Fruit fly (Drosophila melanogaster): ENCODE measurements around the gene CG44574.
A peak's percentile ranks its signal among the peaks of the same experiment; 100 is the strongest.

CG44574 gene

DNA sequence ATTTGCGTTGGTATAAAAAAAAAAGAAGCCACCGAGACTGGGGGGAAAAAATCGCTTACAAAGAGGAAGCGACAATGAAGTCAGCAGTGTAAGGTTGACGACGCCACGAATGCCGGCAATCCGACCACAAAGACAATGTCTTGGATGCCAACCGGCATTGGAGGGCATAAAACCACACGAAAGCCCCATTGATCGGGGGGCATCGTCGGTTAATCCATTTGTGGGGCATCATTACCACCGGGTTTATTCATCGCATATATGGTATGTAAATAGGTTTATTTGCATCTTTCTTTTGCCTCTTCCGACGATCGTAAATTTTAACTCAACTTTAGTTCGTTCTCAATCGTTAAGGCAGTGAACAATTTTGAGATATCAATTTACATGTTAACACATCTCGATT lies 3.4 kb downstream of the CG44574 start (continued):
- no peak for TF ChIP-seq grn (GFP tag; optimal IDR thresholded peaks at IDR 0.05)
- TF ChIP-seq nmo (GFP tag; optimal IDR thresholded peaks at IDR 0.05): no peak
- peak; percentile 33 for TF ChIP-seq CG12769 (tag; optimal IDR thresholded peaks at IDR 0.05)
- TF ChIP-seq CG10543 (GFP tag; optimal IDR thresholded peaks at IDR 0.05): no peak
- no peak for TF ChIP-seq CG3281 (GFP tag; optimal IDR thresholded peaks at IDR 0.05)
- TF ChIP-seq Poxn (GFP tag; IDR thresholded peaks at IDR 0.05): no peak
- TF ChIP-seq Blimp-1 (GFP tag; optimal IDR thresholded peaks at IDR 0.05): no peak
- no peak for TF ChIP-seq Sox102F (GFP tag; optimal IDR thresholded peaks at IDR 0.05)
- no peak for TF ChIP-seq MTF-1 (GFP tag; optimal IDR thresholded peaks at IDR 0.05; ENCODE audit: borderline replicate concordance)
- no peak for TF ChIP-seq BEAF-32 (GFP tag; optimal IDR thresholded peaks at IDR 0.05)
- TF ChIP-seq tin (GFP tag; optimal IDR thresholded peaks at IDR 0.05): no peak
- no peak for TF ChIP-seq CG6765 (GFP tag; optimal IDR thresholded peaks at IDR 0.05)
- TF ChIP-seq CG17328 (GFP tag; IDR thresholded peaks at IDR 0.05): no peak
- no peak for TF ChIP-seq jigr1 (GFP tag; IDR thresholded peaks at IDR 0.05)
- TF ChIP-seq CG6175 (GFP tag; IDR thresholded peaks at IDR 0.05): no peak
- no peak for TF ChIP-seq HmgZ (tag; optimal IDR thresholded peaks at IDR 0.05)
- no peak for TF ChIP-seq wor (GFP tag; IDR thresholded peaks at IDR 0.05)
- no peak for TF ChIP-seq CG18011 (GFP tag; optimal IDR thresholded peaks at IDR 0.05)
- TF ChIP-seq jing (GFP tag; optimal IDR thresholded peaks at IDR 0.05): no peak
- TF ChIP-seq unc-4 (GFP tag; IDR thresholded peaks at IDR 0.05; ENCODE audit: partially characterized antibody): no peak
- no peak for TF ChIP-seq scrt (GFP tag; optimal IDR thresholded peaks at IDR 0.05)
- TF ChIP-seq exex (tag; optimal IDR thresholded peaks at IDR 0.05): no peak
- no peak for TF ChIP-seq CG12391 (tag; optimal IDR thresholded peaks at IDR 0.05)
- no peak for TF ChIP-seq tup (GFP tag; optimal IDR thresholded peaks at IDR 0.05)
- no peak for TF ChIP-seq fu2 (GFP tag; optimal IDR thresholded peaks at IDR 0.05)
- no peak for TF ChIP-seq CG2129 (GFP tag; IDR thresholded peaks at IDR 0.05; ENCODE audit: partially characterized antibody)
- no peak for TF ChIP-seq CG6683 (GFP tag; optimal IDR thresholded peaks at IDR 0.05)
- TF ChIP-seq B-H1 (GFP tag; IDR thresholded peaks at IDR 0.05): no peak
- TF ChIP-seq sna (GFP tag; IDR thresholded peaks at IDR 0.05; ENCODE audit: partially characterized antibody): no peak
- no peak for TF ChIP-seq al (GFP tag; IDR thresholded peaks at IDR 0.05)
- TF ChIP-seq sens (GFP tag): no peak
- TF ChIP-seq NFAT (GFP tag; IDR thresholded peaks at IDR 0.05): no peak
- no peak for TF ChIP-seq CG10431 (GFP tag; optimal IDR thresholded peaks at IDR 0.05)
- TF ChIP-seq Deaf1 (tag; optimal IDR thresholded peaks at IDR 0.05): peak; percentile 27
- peak; percentile 63; the same call in 1 of the 4 replicates for TF ChIP-seq chinmo (GFP tag; IDR thresholded peaks at IDR 0.05; ENCODE audit: partially characterized antibody)
- TF ChIP-seq CG11456 (GFP tag; IDR thresholded peaks at IDR 0.05): no peak
- no peak for TF ChIP-seq CG10267 (tag; optimal IDR thresholded peaks at IDR 0.05)
- no peak for TF ChIP-seq bab2 (GFP tag; optimal IDR thresholded peaks at IDR 0.05)
- TF ChIP-seq CG14667 (GFP tag; IDR thresholded peaks at IDR 0.05): no peak
- no peak for TF ChIP-seq Hr39 (optimal IDR thresholded peaks at IDR 0.05)

DNA sequence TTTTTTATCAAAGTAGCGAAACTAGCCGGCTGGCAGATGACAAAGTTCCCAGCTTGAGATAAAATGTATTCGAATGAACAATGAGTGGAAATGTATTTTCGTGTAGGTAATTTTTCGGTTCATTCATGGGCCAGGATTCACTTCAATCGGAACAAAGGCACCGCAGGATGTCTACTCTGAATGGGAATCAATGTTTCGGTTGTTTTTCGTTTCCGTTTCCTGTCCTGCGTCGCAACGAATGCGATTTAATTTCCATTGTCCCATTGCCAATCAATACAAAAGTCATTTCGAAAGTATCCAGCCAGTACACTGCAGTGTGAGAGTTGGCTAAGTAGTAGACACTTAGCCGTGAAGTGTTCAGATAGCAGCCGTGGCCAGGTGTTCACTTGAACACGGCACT lies 7.0 kb downstream of the CG44574 start:
- peak; percentile 69 for TF ChIP-seq zen (tag; optimal IDR thresholded peaks at IDR 0.05)
- TF ChIP-seq CG4854 (GFP tag; optimal IDR thresholded peaks at IDR 0.05): no peak
- no peak for TF ChIP-seq al (GFP tag; IDR thresholded peaks at IDR 0.05)
- TF ChIP-seq tll (GFP tag; optimal IDR thresholded peaks at IDR 0.05): peak in 1 of 2 experiments; percentile 24
- no peak for TF ChIP-seq CG10654 (GFP tag; optimal IDR thresholded peaks at IDR 0.05)
- TF ChIP-seq D (optimal IDR thresholded peaks at IDR 0.05): peak; percentile 91
- no peak for TF ChIP-seq D (GFP tag; optimal IDR thresholded peaks at IDR 0.05)
- no peak for TF ChIP-seq bcd (GFP tag; optimal IDR thresholded peaks at IDR 0.05)
- no peak for TF ChIP-seq z (GFP tag; IDR thresholded peaks at IDR 0.05)
- TF ChIP-seq dpn (GFP tag; optimal IDR thresholded peaks at IDR 0.05): no peak
- TF ChIP-seq CG3847 (GFP tag; IDR thresholded peaks at IDR 0.05): no peak
- TF ChIP-seq grau (tag; optimal IDR thresholded peaks at IDR 0.05): no peak
- TF ChIP-seq amos (GFP tag; IDR thresholded peaks at IDR 0.05; ENCODE audit: partially characterized antibody): no peak
- no peak for TF ChIP-seq hth (optimal IDR thresholded peaks at IDR 0.05)
- TF ChIP-seq Lhr (GFP tag; optimal IDR thresholded peaks at IDR 0.05): no peak
